Worm (Caenorhabditis elegans) whole organism, midembryonic: Measurements from ENCODE around the gene Y51B9A.14.

Experiments
- flt-1 ChIP-seq: fragments of 200-800 bp; sonication (Bioruptor generic); IDR thresholded peaks from 2 replicates; pipeline ENCODE4 v1.3.6; 2022; ENCODE audit warnings: missing genetic modification characterization, missing compliant biosample characterization
- med-1 ChIP-seq: sonication (generic microtip); optimal IDR thresholded peaks from 2 replicates; lab custom pipeline; 2017; ENCODE audit warnings: missing genetic modification characterization, mild to moderate bottlenecking, missing compliant biosample characterization, antibody characterized with exemption, missing genetic modification reagents; ENCODE audit not compliant: insufficient read depth
- ref-1 ChIP-seq: fragments of 200-800 bp; sonication (Bioruptor generic); conservative IDR thresholded peaks from 2 replicates; pipeline ENCODE4 v1.3.6; 2022; ENCODE audit warnings: missing genetic modification reagents, missing genetic modification characterization, missing compliant biosample characterization
- tab-1 ChIP-seq: fragments of 200-800 bp; sonication (Bioruptor generic); IDR thresholded peaks from 2 replicates; pipeline ENCODE4 v1.3.6; 2022; ENCODE audit warnings: missing genetic modification characterization, missing compliant biosample characterization
- ztf-23 ChIP-seq: fragments of 200-800 bp; sonication (Bioruptor generic); IDR thresholded peaks from 2 replicates; pipeline ENCODE4 v1.3.6; 2022; ENCODE audit warnings: missing genetic modification reagents, missing genetic modification characterization, missing compliant biosample characterization
- ztf-29 ChIP-seq: fragments of 200-800 bp; sonication (Bioruptor generic); IDR thresholded peaks from 2 replicates; pipeline ENCODE4 v1.3.6; 2022; ENCODE audit warnings: missing genetic modification reagents, missing genetic modification characterization, missing compliant biosample characterization

DNA sequence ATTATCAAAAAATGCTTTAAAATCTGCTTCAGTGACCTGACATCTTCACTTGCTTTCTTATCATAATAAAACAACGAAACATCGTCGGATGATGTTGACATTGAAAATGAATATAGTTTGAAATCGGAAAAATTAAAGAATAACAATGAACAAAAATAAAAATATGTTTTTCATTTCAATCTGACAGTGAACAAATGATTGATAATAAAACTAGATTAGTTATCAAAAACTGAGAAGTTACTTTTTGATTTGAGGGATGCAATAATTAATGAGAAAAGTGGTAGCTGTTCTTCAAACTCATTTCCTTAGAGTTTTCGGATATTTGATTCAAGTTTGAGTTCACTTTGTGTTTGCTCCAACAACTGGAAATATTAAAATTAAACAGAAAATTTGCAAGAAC is 45.3 kb upstream of the Y51B9A.14 start, which contains the start of gene chil-15:
- TF ChIP-seq ztf-23 (GFP tag; lab: Robert Waterston, UW) (no peak), flt-1 (GFP tag; lab: Robert Waterston, UW) (no peak), ref-1 (GFP tag; lab: Robert Waterston, UW) (no peak), ztf-29 (no peak), tab-1 (GFP tag; lab: Robert Waterston, UW) (no peak), med-1 (GFP tag; lab: Kevin White, UChicago) (no peak)
